Fruit fly (Drosophila melanogaster) whole organism, prepupa: Measurements from ENCODE around the gene pinta.

Experiments used
- CG10631 ChIP-seq: fragments of 200-800 bp; sonication (Bioruptor generic); optimal IDR thresholded peaks from 2 replicates; lab custom pipeline; 2016; ENCODE audit warnings: missing biosample characterization, missing genetic modification characterization
- CG10669 ChIP-seq: fragments of 200-800 bp; sonication (Bioruptor generic); optimal IDR thresholded peaks from 3 replicates; lab custom pipeline; 2018; ENCODE audit warnings: missing biosample characterization, mild to moderate bottlenecking, missing genetic modification characterization, moderate library complexity
- CG11902 ChIP-seq: fragments of 200-800 bp; sonication (Bioruptor generic); optimal IDR thresholded peaks from 3 replicates; lab custom pipeline; 2016; ENCODE audit warnings: missing biosample characterization, missing genetic modification characterization
- CG15336 ChIP-seq: fragments of 200-800 bp; sonication (Bioruptor generic); IDR thresholded peaks from 2 replicates; pipeline ENCODE4 v1.3.6; 2022; ENCODE audit warnings: missing biosample characterization, missing genetic modification characterization
- CG1621 ChIP-seq: fragments of 200-800 bp; sonication (Bioruptor generic); optimal IDR thresholded peaks from 3 replicates; lab custom pipeline; 2018; ENCODE audit warnings: missing biosample characterization, mild to moderate bottlenecking, missing genetic modification characterization
- CG16779 ChIP-seq: fragments of 200-800 bp; sonication (Bioruptor generic); optimal IDR thresholded peaks from 3 replicates; lab custom pipeline; 2017; ENCODE audit warnings: missing biosample characterization, mild to moderate bottlenecking, missing genetic modification characterization
- CG3032 ChIP-seq: fragments of 200-800 bp; optimal IDR thresholded peaks from 2 replicates; lab custom pipeline; 2019; ENCODE audit warnings: missing biosample characterization, mild to moderate bottlenecking, missing genetic modification characterization, moderate library complexity
- CG32006 ChIP-seq: fragments of 200-800 bp; sonication (Bioruptor generic); optimal IDR thresholded peaks from 3 replicates; lab custom pipeline; 2017; ENCODE audit warnings: missing biosample characterization, mild to moderate bottlenecking, missing genetic modification characterization
- CG3919 ChIP-seq: fragments of 200-800 bp; sonication (Bioruptor generic); optimal IDR thresholded peaks from 3 replicates; lab custom pipeline; 2016; ENCODE audit warnings: missing biosample characterization, missing genetic modification characterization
- CG6276 ChIP-seq: fragments of 200-800 bp; sonication (Bioruptor generic); optimal IDR thresholded peaks from 2 replicates; lab custom pipeline; 2017; ENCODE audit warnings: missing biosample characterization, mild to moderate bottlenecking, missing genetic modification characterization
- CG6808 ChIP-seq: fragments of 200-800 bp; sonication (Bioruptor generic); optimal IDR thresholded peaks from 3 replicates; lab custom pipeline; 2017; ENCODE audit warnings: missing biosample characterization, missing genetic modification characterization, mild to moderate bottlenecking, moderate library complexity, missing genetic modification reagents
- CG7368 ChIP-seq: fragments of 200-800 bp; sonication (Bioruptor generic); optimal IDR thresholded peaks from 3 replicates; lab custom pipeline; 2016; ENCODE audit warnings: missing biosample characterization, missing genetic modification characterization
- CG8119 ChIP-seq: fragments of 200-800 bp; sonication (Bioruptor generic); IDR thresholded peaks from 3 replicates; pipeline ENCODE4 v1.3.6; 2022; ENCODE audit warnings: missing biosample characterization, missing genetic modification characterization
- CG8319 ChIP-seq: fragments of 200-800 bp; sonication (Bioruptor generic); optimal IDR thresholded peaks from 3 replicates; lab custom pipeline; 2016; ENCODE audit warnings: missing biosample characterization, missing genetic modification characterization
- CG8632 ChIP-seq: fragments of 200-800 bp; sonication (Bioruptor generic); optimal IDR thresholded peaks from 3 replicates; lab custom pipeline; 2016; ENCODE audit warnings: missing biosample characterization, missing genetic modification characterization
- CG9139 ChIP-seq: fragments of 200-800 bp; sonication (Bioruptor generic); optimal IDR thresholded peaks from 3 replicates; lab custom pipeline; 2017; ENCODE audit warnings: missing biosample characterization, mild to moderate bottlenecking, missing genetic modification characterization
- Eip75B ChIP-seq: fragments of 200-800 bp; sonication (Bioruptor generic); optimal IDR thresholded peaks from 3 replicates; lab custom pipeline; 2016; ENCODE audit warnings: missing biosample characterization, missing genetic modification characterization
- Eip78C ChIP-seq: fragments of 200-800 bp; sonication (Bioruptor generic); peaks from one replicate; lab custom pipeline; 2016; ENCODE audit warnings: missing biosample characterization, missing genetic modification characterization
- Ets21C ChIP-seq: fragments of 200-800 bp; sonication (Bioruptor generic); optimal IDR thresholded peaks from 3 replicates; lab custom pipeline; 2016; ENCODE audit warnings: missing biosample characterization, missing genetic modification characterization
- Ets96B ChIP-seq: fragments of 200-800 bp; optimal IDR thresholded peaks from 2 replicates; lab custom pipeline; 2019; ENCODE audit warnings: missing biosample characterization, mild to moderate bottlenecking, missing genetic modification characterization, moderate library complexity
- Gug ChIP-seq: fragments of 200-800 bp; sonication (Bioruptor generic); IDR thresholded peaks from 2 replicates; pipeline ENCODE4 v1.3.6; 2022; ENCODE audit warnings: missing biosample characterization, missing genetic modification characterization
- Hr38 ChIP-seq: sonication (Bioruptor generic); optimal IDR thresholded peaks from 2 replicates; lab custom pipeline; 2016; ENCODE audit warnings: missing biosample characterization, missing genetic modification characterization
- Hr39 ChIP-seq: fragments of 200-800 bp; sonication (Bioruptor generic); optimal IDR thresholded peaks from 2 replicates; lab custom pipeline; 2016; ENCODE audit warnings: missing biosample characterization, missing genetic modification characterization
- Hr4 ChIP-seq: fragments of 200-800 bp; sonication (Bioruptor generic); optimal IDR thresholded peaks from 3 replicates; lab custom pipeline; 2016; ENCODE audit warnings: missing biosample characterization, missing genetic modification characterization
- Lpt ChIP-seq: fragments of 200-800 bp; sonication (Bioruptor generic); optimal IDR thresholded peaks from 3 replicates; lab custom pipeline; 2016; ENCODE audit warnings: missing biosample characterization, missing genetic modification characterization
- Met ChIP-seq: fragments of 200-800 bp; sonication (Bioruptor generic); optimal IDR thresholded peaks from 3 replicates; lab custom pipeline; 2016; ENCODE audit warnings: missing biosample characterization, missing genetic modification characterization
- OdsH ChIP-seq: fragments of 200-800 bp; sonication (Bioruptor generic); optimal IDR thresholded peaks from 3 replicates; lab custom pipeline; 2016; ENCODE audit warnings: missing biosample characterization, missing genetic modification characterization
- Smox ChIP-seq: fragments of 200-800 bp; sonication (Bioruptor generic); optimal IDR thresholded peaks from 3 replicates; lab custom pipeline; 2016; ENCODE audit warnings: missing biosample characterization, missing genetic modification characterization
- Sox102F ChIP-seq: fragments of 200-800 bp; sonication (Bioruptor generic); optimal IDR thresholded peaks from 2 replicates; lab custom pipeline; 2016; ENCODE audit warnings: missing biosample characterization, mild to moderate bottlenecking, missing genetic modification characterization
- Sox15 ChIP-seq: fragments of 200-800 bp; sonication (Bioruptor generic); optimal IDR thresholded peaks from 3 replicates; lab custom pipeline; 2016; ENCODE audit warnings: missing biosample characterization, missing genetic modification characterization
- achi ChIP-seq: fragments of 200-800 bp; sonication (Bioruptor generic); optimal IDR thresholded peaks from 3 replicates; lab custom pipeline; 2016; ENCODE audit warnings: missing biosample characterization, missing genetic modification characterization
- acj6 ChIP-seq: fragments of 200-800 bp; sonication (Bioruptor generic); optimal IDR thresholded peaks from 3 replicates; lab custom pipeline; 2016; ENCODE audit warnings: missing biosample characterization, missing genetic modification characterization
- cyc ChIP-seq: fragments of 200-800 bp; sonication (Bioruptor generic); optimal IDR thresholded peaks from 3 replicates; lab custom pipeline; 2016; ENCODE audit warnings: missing biosample characterization, missing genetic modification characterization
- dac ChIP-seq: fragments of 200-800 bp; sonication (Bioruptor generic); optimal IDR thresholded peaks from 2 replicates; lab custom pipeline; 2017; ENCODE audit warnings: missing biosample characterization, mild to moderate bottlenecking, missing genetic modification characterization
- dsx ChIP-seq: fragments of 200-800 bp; optimal IDR thresholded peaks from 3 replicates; lab custom pipeline; 2019; ENCODE audit warnings: missing biosample characterization, mild to moderate bottlenecking, missing genetic modification characterization, moderate library complexity; ENCODE audit not compliant: poor library complexity, severe bottlenecking
- esn ChIP-seq: fragments of 200-800 bp; sonication (Bioruptor generic); optimal IDR thresholded peaks from 2 replicates; lab custom pipeline; 2016; ENCODE audit warnings: missing biosample characterization, mild to moderate bottlenecking, missing genetic modification characterization, moderate library complexity
- fd59A ChIP-seq: fragments of 200-800 bp; sonication (Bioruptor generic); optimal IDR thresholded peaks from 2 replicates; lab custom pipeline; 2017; ENCODE audit warnings: missing biosample characterization, mild to moderate bottlenecking, missing genetic modification characterization, missing genetic modification reagents
- fkh ChIP-seq: fragments of 200-800 bp; sonication (Bioruptor generic); optimal IDR thresholded peaks from 3 replicates; lab custom pipeline; 2017; ENCODE audit warnings: missing biosample characterization, mild to moderate bottlenecking, missing genetic modification characterization, moderate library complexity
- lz ChIP-seq: fragments of 200-800 bp; sonication (Bioruptor generic); optimal IDR thresholded peaks from 3 replicates; lab custom pipeline; 2016; ENCODE audit warnings: missing biosample characterization, missing genetic modification characterization
- net ChIP-seq: fragments of 200-800 bp; sonication (Bioruptor generic); optimal IDR thresholded peaks from 3 replicates; lab custom pipeline; 2016; ENCODE audit warnings: missing biosample characterization, missing genetic modification characterization
- pdm3 ChIP-seq: fragments of 200-800 bp; sonication (Bioruptor generic); optimal IDR thresholded peaks from 3 replicates; lab custom pipeline; 2016; ENCODE audit warnings: missing biosample characterization, missing genetic modification characterization
- ss ChIP-seq, 2 experiments: fragments of 200-800 bp; sonication (Bioruptor generic); optimal IDR thresholded peaks; 2 replicates in 1 of 2; 3 replicates in 1 of 2; lab custom pipeline; 2017 to 2018; ENCODE audit warnings: mild to moderate bottlenecking in 2 of 2, missing biosample characterization in 2 of 2, missing genetic modification characterization in 2 of 2, moderate library complexity in 1 of 2
- topi ChIP-seq: fragments of 200-800 bp; sonication (Bioruptor generic); optimal IDR thresholded peaks from 3 replicates; lab custom pipeline; 2016; ENCODE audit warnings: missing biosample characterization, missing genetic modification characterization
- vri ChIP-seq: fragments of 200-800 bp; sonication (Bioruptor generic); optimal IDR thresholded peaks from 3 replicates; lab custom pipeline; 2016; ENCODE audit warnings: missing biosample characterization, mild to moderate bottlenecking, missing genetic modification characterization

The pinta gene

dm6 chr3R:22397068-22397700 is 27.5 kb downstream of the pinta start:
- TF ChIP-seq Eip78C (GFP tag; lab: Kevin White, UChicago), result peak; percentile 69
- TF ChIP-seq vri (GFP tag; lab: Kevin White, UChicago), result peak; percentile 93
- TF ChIP-seq Lpt (GFP tag; lab: Kevin White, UChicago), result no peak

- TF ChIP-seq fkh (GFP tag; lab: Kevin White, UChicago) (peak; percentile 18), CG32006 (GFP tag; lab: Kevin White, UChicago) (no peak)
These were observed 28.4 kb downstream of the pinta start for dm6 chr3R:22396238-22396772.

- no peak for TF ChIP-seq CG9139 (GFP tag; lab: Kevin White, UChicago)
- no peak for TF ChIP-seq Sox15
- no peak for TF ChIP-seq CG8319 (GFP tag; lab: Kevin White, UChicago)
- no peak for TF ChIP-seq net (GFP tag; lab: Kevin White, UChicago)
- TF ChIP-seq topi, result no peak
- TF ChIP-seq Ets21C (GFP tag; lab: Kevin White, UChicago), result no peak
- TF ChIP-seq Hr39 (GFP tag; lab: Kevin White, UChicago), result no peak
- TF ChIP-seq CG6808 (GFP tag; lab: Kevin White, UChicago), result no peak
- no peak for TF ChIP-seq CG3032 (tag; lab: Kevin White, UChicago)
- TF ChIP-seq CG1621, result no peak
- TF ChIP-seq vri (GFP tag; lab: Kevin White, UChicago), result no peak
- peak; percentile 5 for TF ChIP-seq Lpt (GFP tag; lab: Kevin White, UChicago)
- no peak for TF ChIP-seq CG8632 (GFP tag; lab: Kevin White, UChicago)
- no peak for TF ChIP-seq CG11902 (GFP tag; lab: Kevin White, UChicago)
- TF ChIP-seq CG6276 (GFP tag; lab: Kevin White, UChicago), result no peak
- no peak for TF ChIP-seq CG7368
- TF ChIP-seq CG10631, result no peak
- peak; percentile 45 for TF ChIP-seq Hr4 (GFP tag; lab: Kevin White, UChicago)
- no peak for TF ChIP-seq Eip75B (GFP tag; lab: Kevin White, UChicago)
- TF ChIP-seq Sox102F, result no peak
- no peak for TF ChIP-seq CG10669 (GFP tag; lab: Kevin White, UChicago)
- no peak for TF ChIP-seq Smox (GFP tag; lab: Kevin White, UChicago)
- TF ChIP-seq CG3919 (GFP tag; lab: Kevin White, UChicago), result peak; percentile 19
- no peak for TF ChIP-seq fkh (GFP tag; lab: Kevin White, UChicago)
- 0 out of 2 replicates have a peak, but pooled peaks have one; percentile 15 for TF ChIP-seq CG15336 (GFP tag; lab: Robert Waterston, UW)
- TF ChIP-seq cyc, result no peak
- no peak for TF ChIP-seq esn (GFP tag; lab: Kevin White, UChicago)
- peak; percentile 18 for TF ChIP-seq pdm3 (GFP tag; lab: Kevin White, UChicago)
- no peak for TF ChIP-seq ss (GFP tag; optimal IDR thresholded peaks at IDR 0.05; lab: Kevin White, UChicago)
- TF ChIP-seq Hr38 (GFP tag; lab: Kevin White, UChicago), result no peak
- peak; percentile 31; the same call in 1 of the 2 replicates for TF ChIP-seq Gug (GFP tag; lab: Robert Waterston, UW)
- peak; percentile 14 for TF ChIP-seq achi (GFP tag; lab: Kevin White, UChicago)
- no peak for TF ChIP-seq fd59A (GFP tag; lab: Kevin White, UChicago)
- no peak for TF ChIP-seq acj6 (GFP tag; lab: Kevin White, UChicago)
- TF ChIP-seq CG8119 (GFP tag; lab: Robert Waterston, UW), result peak; percentile 41; the same call in 1 of the 3 replicates
- no peak for TF ChIP-seq CG16779
- TF ChIP-seq Ets96B (tag; lab: Kevin White, UChicago), result no peak
- no peak for TF ChIP-seq OdsH
- peak; percentile 5 for TF ChIP-seq dsx (GFP tag; lab: Kevin White, UChicago)
- TF ChIP-seq dac (GFP tag; lab: Kevin White, UChicago), result no peak
- TF ChIP-seq Eip78C (GFP tag; lab: Kevin White, UChicago), result peak; percentile 73
- no peak for TF ChIP-seq lz
- no peak for TF ChIP-seq Met (GFP tag; lab: Kevin White, UChicago)
These were observed 29.1 kb downstream of the pinta start for dm6 chr3R:22395409-22396178.
